Fruit fly (Drosophila melanogaster) Kc167 (cell line): ENCODE measurements around the gene CG4766.

Experiments used
- h ChIP-seq: fragments of >200 bp; optimal IDR thresholded peaks from 3 replicates; lab custom pipeline; 2018; ENCODE audit warnings: missing external identifiers
- insv ChIP-seq: fragments of >200 bp; optimal IDR thresholded peaks from 3 replicates; lab custom pipeline; 2018; ENCODE audit warnings: missing external identifiers
- ttk ChIP-seq: sonication (Bioruptor generic); optimal IDR thresholded peaks from 2 replicates; lab custom pipeline; 2017; ENCODE audit warnings: missing external identifiers

dm6 chrX:6020254-6020653 is 19.7 kb upstream of the CG4766 start:
- TF ChIP-seq ttk (lab: Kevin White, UChicago), result no peak
- TF ChIP-seq insv (lab: Kevin White, UChicago), result no peak
- TF ChIP-seq h (lab: Kevin White, UChicago), result no peak
